Fruit fly (Drosophila melanogaster): ENCODE data around the gene CG44303.
A peak's percentile ranks its signal among the peaks of the same experiment; 100 is the strongest.

Gene CG44303

DNA sequence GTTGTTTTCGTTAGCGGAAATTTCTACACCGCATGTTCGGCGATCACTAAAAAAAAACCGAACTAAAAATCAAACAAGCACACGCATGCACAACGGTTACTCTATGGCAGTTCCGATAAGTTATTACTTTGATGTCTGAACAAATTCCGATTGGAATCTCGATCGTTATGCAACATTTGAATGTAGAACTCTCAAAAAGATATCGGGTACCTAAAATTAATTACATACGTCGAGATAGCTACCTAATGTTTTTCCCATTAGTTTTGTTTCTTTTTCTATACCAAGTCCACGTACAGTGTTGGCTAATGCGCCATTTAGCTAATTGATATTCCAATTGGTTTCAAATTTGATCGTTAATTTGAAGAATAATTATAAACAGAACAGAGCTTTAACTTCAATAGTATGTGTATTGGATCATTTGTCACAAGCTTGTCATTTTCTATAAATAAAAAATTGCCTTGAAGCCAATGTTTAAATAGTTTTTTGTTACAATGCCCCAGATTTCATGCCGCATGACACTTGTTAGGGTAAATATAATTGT, 13.8 kb upstream of the CG44303 start:
- TF ChIP-seq CG10348 (GFP tag; IDR thresholded peaks at IDR 0.05) (no peak), CG34367 (tag; optimal IDR thresholded peaks at IDR 0.05) (no peak), CG8159 (tag; optimal IDR thresholded peaks at IDR 0.05) (no peak), CG14655 (GFP tag; optimal IDR thresholded peaks at IDR 0.05) (no peak), D1 (tag; optimal IDR thresholded peaks at IDR 0.05) (no peak), EcR (GFP tag; optimal IDR thresholded peaks at IDR 0.05) (no peak), CG32121 (GFP tag; IDR thresholded peaks at IDR 0.05) (no peak), Snoo (tag; optimal IDR thresholded peaks at IDR 0.05) (no peak), CG15710 (tag; optimal IDR thresholded peaks at IDR 0.05) (no peak), CG12605 (GFP tag; IDR thresholded peaks at IDR 0.05) (no peak), CG8301 (tag; optimal IDR thresholded peaks at IDR 0.05) (no peak), rn (GFP tag; IDR thresholded peaks at IDR 0.05) (no peak), CG13204 (GFP tag; optimal IDR thresholded peaks at IDR 0.05) (no peak), gl (tag; optimal IDR thresholded peaks at IDR 0.05) (no peak), Pif1A (GFP tag; optimal IDR thresholded peaks at IDR 0.05) (no peak), Pif1B (GFP tag; optimal IDR thresholded peaks at IDR 0.05) (no peak), CG17806 (tag; optimal IDR thresholded peaks at IDR 0.05) (no peak), Ets98B (GFP tag; IDR thresholded peaks at IDR 0.05) (no peak), fd96Ca (GFP tag; IDR thresholded peaks at IDR 0.05) (no peak), CG9948 (tag; optimal IDR thresholded peaks at IDR 0.05) (no peak)

DNA sequence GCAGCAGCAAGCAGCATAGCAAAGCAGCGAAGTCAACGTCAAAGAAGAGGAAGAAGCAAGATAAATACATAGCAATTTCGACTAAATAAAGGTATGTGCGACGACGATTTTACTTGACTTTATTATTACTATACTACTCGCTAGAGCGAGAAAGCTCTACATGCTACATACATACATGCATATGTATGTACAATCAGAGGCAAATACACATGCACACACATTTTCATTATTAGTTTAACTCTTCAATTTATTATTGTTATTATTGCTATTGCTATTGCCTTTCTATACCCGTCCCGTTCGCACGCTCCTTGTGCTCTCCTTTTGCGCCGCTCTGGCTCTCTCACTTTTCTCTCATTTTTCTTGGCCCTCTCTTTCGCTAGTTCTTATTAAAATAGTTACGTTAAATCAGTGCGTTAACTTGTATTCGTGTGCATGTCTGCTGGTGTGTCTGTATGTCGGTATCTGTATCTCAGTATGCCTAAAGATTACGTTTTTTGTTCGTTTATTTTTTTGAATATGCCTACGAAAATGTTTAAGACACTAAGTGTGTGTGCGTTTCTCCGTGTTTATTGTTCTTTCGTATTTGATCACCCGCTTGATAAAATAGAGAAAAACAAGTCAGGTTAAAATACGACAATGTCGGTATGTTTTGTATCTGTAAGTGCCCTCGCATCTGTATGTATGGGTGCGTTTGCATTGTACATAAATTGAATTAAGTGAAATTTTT, 13.2 kb upstream of the CG44303 start:
- TF ChIP-seq CG15710 (tag; optimal IDR thresholded peaks at IDR 0.05) (no peak), Pif1B (GFP tag; optimal IDR thresholded peaks at IDR 0.05) (no peak), gl (tag; optimal IDR thresholded peaks at IDR 0.05) (no peak), Pif1A (GFP tag; optimal IDR thresholded peaks at IDR 0.05) (peak; percentile 10), CG4496 (GFP tag; IDR thresholded peaks at IDR 0.05) (no peak), EcR (GFP tag; optimal IDR thresholded peaks at IDR 0.05) (peak; percentile 25), CG14655 (GFP tag; optimal IDR thresholded peaks at IDR 0.05) (no peak), Snoo (tag; optimal IDR thresholded peaks at IDR 0.05) (no peak), CG34367 (tag; optimal IDR thresholded peaks at IDR 0.05) (no peak), CG13204 (GFP tag; optimal IDR thresholded peaks at IDR 0.05) (no peak), CG8301 (tag; optimal IDR thresholded peaks at IDR 0.05) (no peak)

DNA sequence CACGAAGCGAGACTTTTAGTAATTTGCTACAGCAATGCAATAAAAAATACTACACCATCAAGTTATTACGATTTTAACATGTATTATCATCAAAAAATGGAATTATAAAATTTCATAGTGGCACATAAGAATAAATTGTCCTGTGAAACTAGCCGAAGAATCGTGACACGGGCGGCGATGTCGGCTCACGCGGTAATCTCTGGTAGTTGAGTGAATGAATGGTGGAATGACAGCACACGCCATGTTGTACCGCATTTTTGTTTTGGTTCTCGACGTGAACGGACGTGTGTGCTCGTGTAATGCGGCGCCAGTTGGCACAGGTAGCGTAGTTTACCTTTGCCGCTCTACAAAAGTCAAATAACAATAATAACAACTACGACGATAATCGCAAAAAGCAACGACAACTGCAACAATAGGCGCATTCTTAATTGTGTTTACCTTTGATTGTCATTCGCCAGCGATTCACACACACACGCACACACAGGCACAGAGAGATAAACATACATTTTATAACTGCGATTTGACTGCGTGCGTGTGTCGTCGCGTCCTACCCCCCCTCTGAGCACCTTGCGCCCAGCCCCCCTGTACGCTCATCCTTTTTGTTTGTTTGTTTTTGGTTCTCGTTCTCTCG, 12.2 kb upstream of the CG44303 start, which contains the start of gene CG14441:
TSS of gene CG14441 (plus strand) at position 254 of the 631 bp plus-strand sequence.
- peak; percentile 41 for TF ChIP-seq CG14655 (GFP tag; optimal IDR thresholded peaks at IDR 0.05)
- TF ChIP-seq rn (GFP tag; IDR thresholded peaks at IDR 0.05): no peak
- TF ChIP-seq CG10348 (GFP tag; IDR thresholded peaks at IDR 0.05): no peak
- TF ChIP-seq CG15710 (tag; optimal IDR thresholded peaks at IDR 0.05): peak; percentile 44
- TF ChIP-seq fd96Ca (GFP tag; IDR thresholded peaks at IDR 0.05): no peak
- peak; percentile 67 for TF ChIP-seq CG13204 (GFP tag; optimal IDR thresholded peaks at IDR 0.05)
- peak; percentile 38; the same call in 1 of the 2 replicates for TF ChIP-seq CG12605 (GFP tag; IDR thresholded peaks at IDR 0.05)
- no peak; the same call in 1 of the 2 replicates for TF ChIP-seq Ets98B (GFP tag; IDR thresholded peaks at IDR 0.05)
- TF ChIP-seq CG8159 (tag; optimal IDR thresholded peaks at IDR 0.05): peak; percentile 53
- peak; percentile 68 for TF ChIP-seq Pif1A (GFP tag; optimal IDR thresholded peaks at IDR 0.05)
- peak; percentile 63; the same call in 2 of the 3 replicates for TF ChIP-seq CG4496 (GFP tag; IDR thresholded peaks at IDR 0.05)
- TF ChIP-seq CG9948 (tag; optimal IDR thresholded peaks at IDR 0.05): peak; percentile 24
- peak; percentile 54 for TF ChIP-seq EcR (GFP tag; optimal IDR thresholded peaks at IDR 0.05)
- TF ChIP-seq CG34367 (tag; optimal IDR thresholded peaks at IDR 0.05): no peak
- no peak for TF ChIP-seq D1 (tag; optimal IDR thresholded peaks at IDR 0.05)
- TF ChIP-seq Snoo (tag; optimal IDR thresholded peaks at IDR 0.05): peak; percentile 15
- peak; percentile 71 for TF ChIP-seq Pif1B (GFP tag; optimal IDR thresholded peaks at IDR 0.05)
- peak; percentile 24 for TF ChIP-seq CG17806 (tag; optimal IDR thresholded peaks at IDR 0.05)
- peak; percentile 43 for TF ChIP-seq CG8301 (tag; optimal IDR thresholded peaks at IDR 0.05)
- TF ChIP-seq CG32121 (GFP tag; IDR thresholded peaks at IDR 0.05): no peak; the same call in 1 of the 2 replicates
- TF ChIP-seq gl (tag; optimal IDR thresholded peaks at IDR 0.05): peak; percentile 16

DNA sequence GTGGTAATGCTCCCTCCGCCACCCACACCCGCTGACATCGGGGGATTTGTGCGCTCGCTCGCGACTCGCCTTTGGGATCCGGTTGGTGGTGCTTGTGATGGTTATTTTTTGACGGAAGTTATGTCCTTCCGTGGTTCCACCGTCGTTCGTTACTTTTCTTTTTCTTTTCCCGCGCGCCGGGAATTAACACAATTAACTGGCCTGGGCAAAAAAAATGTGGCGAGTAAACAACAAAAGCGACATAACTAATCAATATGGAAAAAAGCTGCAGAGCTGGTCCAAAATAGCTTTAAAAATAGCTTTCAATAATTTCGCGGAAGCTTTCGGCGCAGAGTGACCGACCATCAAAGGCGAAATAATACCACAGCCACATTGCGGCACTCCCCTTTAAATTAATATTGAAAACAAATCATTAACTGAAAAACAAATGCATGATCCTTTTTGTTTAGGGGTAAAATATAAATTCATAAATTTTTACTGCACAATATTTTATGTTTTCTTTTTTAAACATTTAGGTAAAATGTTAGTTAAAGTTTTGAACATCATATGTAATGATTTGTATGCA, 11.1 kb upstream of the CG44303 start, which contains the start of gene CG14440:
TSS of gene CG14440 (minus strand) at position 320 of the 565 bp plus-strand sequence.
- TF ChIP-seq CG13204 (GFP tag; optimal IDR thresholded peaks at IDR 0.05): no peak
- no peak for TF ChIP-seq CG32121 (GFP tag; IDR thresholded peaks at IDR 0.05)
- TF ChIP-seq Pif1B (GFP tag; optimal IDR thresholded peaks at IDR 0.05): peak; percentile 6
- no peak for TF ChIP-seq CG15710 (tag; optimal IDR thresholded peaks at IDR 0.05)
- TF ChIP-seq CG34367 (tag; optimal IDR thresholded peaks at IDR 0.05): no peak
- TF ChIP-seq D1 (tag; optimal IDR thresholded peaks at IDR 0.05): peak; percentile 3
- TF ChIP-seq CG4496 (GFP tag; IDR thresholded peaks at IDR 0.05): no peak

DNA sequence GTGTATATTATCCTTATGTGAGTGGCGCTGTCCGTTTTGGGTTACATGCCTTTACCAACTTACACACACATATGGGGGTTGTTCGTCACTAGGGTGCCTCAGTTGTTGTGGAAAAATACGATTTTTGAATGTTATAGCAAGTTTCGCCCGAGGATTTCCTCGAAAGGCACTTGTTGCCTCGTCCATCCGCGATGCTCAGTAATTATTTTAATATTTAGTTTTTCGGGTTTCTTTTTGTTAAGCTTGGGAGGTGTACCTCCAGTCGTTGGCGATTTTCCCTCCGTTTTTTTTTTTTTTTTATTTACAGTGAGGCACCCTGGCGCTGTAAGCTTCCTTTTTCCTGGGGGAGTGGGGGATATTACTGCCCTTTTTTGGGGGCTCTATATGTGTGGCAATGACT, 9.2 kb upstream of the CG44303 start:
- TF ChIP-seq CG9948 (tag; optimal IDR thresholded peaks at IDR 0.05) (peak; percentile 66), CG13204 (GFP tag; optimal IDR thresholded peaks at IDR 0.05) (peak; percentile 53), CG12605 (GFP tag; IDR thresholded peaks at IDR 0.05) (peak; percentile 67), CG8301 (tag; optimal IDR thresholded peaks at IDR 0.05) (peak; percentile 61), Snoo (tag; optimal IDR thresholded peaks at IDR 0.05) (peak; percentile 71), rn (GFP tag; IDR thresholded peaks at IDR 0.05) (0 out of 2 replicates have a peak, but pooled peaks have one; percentile 17), CG10348 (GFP tag; IDR thresholded peaks at IDR 0.05) (no peak), CG14655 (GFP tag; optimal IDR thresholded peaks at IDR 0.05) (peak; percentile 69), Ets98B (GFP tag; IDR thresholded peaks at IDR 0.05) (peak; percentile 74), CG4496 (GFP tag; IDR thresholded peaks at IDR 0.05) (peak; percentile 77), Pif1A (GFP tag; optimal IDR thresholded peaks at IDR 0.05) (peak; percentile 80), CG34367 (tag; optimal IDR thresholded peaks at IDR 0.05) (peak; percentile 55), CG8159 (tag; optimal IDR thresholded peaks at IDR 0.05) (peak; percentile 77), CG17806 (tag; optimal IDR thresholded peaks at IDR 0.05) (peak; percentile 63), CG15710 (tag; optimal IDR thresholded peaks at IDR 0.05) (peak; percentile 75), D1 (tag; optimal IDR thresholded peaks at IDR 0.05) (no peak), CG32121 (GFP tag; IDR thresholded peaks at IDR 0.05) (peak; percentile 66), EcR (GFP tag; optimal IDR thresholded peaks at IDR 0.05) (no peak), fd96Ca (GFP tag; IDR thresholded peaks at IDR 0.05) (peak; percentile 76), gl (tag; optimal IDR thresholded peaks at IDR 0.05) (peak; percentile 31), Pif1B (GFP tag; optimal IDR thresholded peaks at IDR 0.05) (peak; percentile 66)

Measured in whole organism, pupa.